Worm (Caenorhabditis elegans) whole organism, L3 larva: ENCODE measurements around the gene R12B2.13.

ENCODE experiments used
- R02D3.7 ChIP-seq: fragments of 150-350 bp; optimal IDR thresholded peaks from 2 replicates; lab custom pipeline; 2014; ENCODE audit warnings: missing biosample characterization, missing genetic modification characterization
- ama-1 ChIP-seq: fragments of 150-350 bp; optimal IDR thresholded peaks from 2 replicates; lab custom pipeline; 2018
- ceh-16 ChIP-seq: sonication (generic microtip); optimal IDR thresholded peaks from 2 replicates; lab custom pipeline; 2017; ENCODE audit warnings: missing biosample characterization, missing genetic modification characterization
- ceh-82 ChIP-seq: fragments of 150-350 bp; optimal IDR thresholded peaks from 2 replicates; lab custom pipeline; 2014; ENCODE audit warnings: missing biosample characterization, missing genetic modification characterization
- daf-12 ChIP-seq: fragments of 150-350 bp; optimal IDR thresholded peaks from 2 replicates; lab custom pipeline; 2014; ENCODE audit warnings: missing biosample characterization, missing genetic modification reagents, missing genetic modification characterization
- egl-27 ChIP-seq: sonication (generic microtip); optimal IDR thresholded peaks from 4 replicates; lab custom pipeline; 2017; ENCODE audit warnings: missing biosample characterization, missing genetic modification reagents, missing genetic modification characterization
- egl-5 ChIP-seq: fragments of 150-350 bp; optimal IDR thresholded peaks from 2 replicates; lab custom pipeline; 2017; ENCODE audit warnings: missing biosample characterization, missing genetic modification reagents, missing genetic modification characterization, inconsistent platforms
- elt-1 ChIP-seq: fragments of 150-350 bp; optimal IDR thresholded peaks from 2 replicates; lab custom pipeline; 2014; ENCODE audit warnings: missing biosample characterization, missing genetic modification characterization
- elt-3 ChIP-seq, 3 experiments: fragments of 150-350 bp in 1 of 3; sonication (generic microtip) in 2 of 3; optimal IDR thresholded peaks; 2 replicates in 2 of 3; 4 replicates in 1 of 3; lab custom pipeline; 2014 to 2017; ENCODE audit warnings: missing biosample characterization in 3 of 3, missing genetic modification characterization in 3 of 3
- eor-1 ChIP-seq, 2 experiments: fragments of 150-350 bp; optimal IDR thresholded peaks; 2 replicates each; lab custom pipeline; 2014 to 2018; ENCODE audit warnings: missing biosample characterization in 2 of 2, missing genetic modification characterization in 2 of 2
- fos-1 ChIP-seq: fragments of 150-350 bp; optimal IDR thresholded peaks from 2 replicates; lab custom pipeline; 2014; ENCODE audit warnings: missing biosample characterization, missing genetic modification characterization
- hmg-11 ChIP-seq: sonication (generic microtip); optimal IDR thresholded peaks from 2 replicates; lab custom pipeline; 2016; ENCODE audit warnings: missing genetic modification characterization, missing compliant biosample characterization
- jun-1 ChIP-seq: fragments of 150-350 bp; optimal IDR thresholded peaks from 2 replicates; lab custom pipeline; 2014; ENCODE audit warnings: missing biosample characterization, missing genetic modification reagents, missing genetic modification characterization
- lin-39 ChIP-seq: fragments of 150-350 bp; optimal IDR thresholded peaks from 2 replicates; lab custom pipeline; 2018; ENCODE audit warnings: missing biosample characterization, missing genetic modification reagents, missing genetic modification characterization
- mml-1 ChIP-seq: fragments of 150-350 bp; sonication (generic microtip); optimal IDR thresholded peaks from 3 replicates; lab custom pipeline; 2014; ENCODE audit warnings: missing biosample characterization, missing genetic modification characterization
- nfya-1 ChIP-seq: sonication (generic microtip); optimal IDR thresholded peaks from 2 replicates; lab custom pipeline; 2017; ENCODE audit warnings: missing genetic modification characterization, mild to moderate bottlenecking, missing compliant biosample characterization, antibody characterized with exemption, moderate library complexity; ENCODE audit not compliant: insufficient read depth
- nhr-23 ChIP-seq: fragments of 150-350 bp; optimal IDR thresholded peaks from 2 replicates; lab custom pipeline; 2014; ENCODE audit warnings: missing biosample characterization, missing genetic modification reagents, missing genetic modification characterization
- nhr-25 ChIP-seq: sonication (generic microtip); optimal IDR thresholded peaks from 2 replicates; lab custom pipeline; 2017; ENCODE audit warnings: missing biosample characterization, missing genetic modification characterization
- nhr-28 ChIP-seq: fragments of 150-350 bp; optimal IDR thresholded peaks from 2 replicates; lab custom pipeline; 2014; ENCODE audit warnings: missing biosample characterization, missing genetic modification characterization
- nhr-43 ChIP-seq: sonication (generic microtip); optimal IDR thresholded peaks from 2 replicates; lab custom pipeline; 2016; ENCODE audit warnings: mild to moderate bottlenecking, missing genetic modification characterization, missing compliant biosample characterization; ENCODE audit not compliant: poor library complexity, severe bottlenecking
- nhr-77 ChIP-seq: fragments of 150-350 bp; optimal IDR thresholded peaks from 2 replicates; lab custom pipeline; 2014; ENCODE audit warnings: missing biosample characterization, missing genetic modification characterization
- pha-4 ChIP-seq: fragments of 150-350 bp; optimal IDR thresholded peaks from 2 replicates; lab custom pipeline; 2014; ENCODE audit warnings: missing biosample characterization, missing genetic modification reagents, missing genetic modification characterization
- pqm-1 ChIP-seq: fragments of 150-350 bp; optimal IDR thresholded peaks from 2 replicates; lab custom pipeline; 2017; ENCODE audit warnings: missing biosample characterization, missing genetic modification characterization, inconsistent platforms
- sea-2 ChIP-seq: fragments of 150-350 bp; sonication (generic microtip); optimal IDR thresholded peaks from 4 replicates; lab custom pipeline; 2014; ENCODE audit warnings: missing biosample characterization, missing genetic modification reagents, missing genetic modification characterization
- skn-1 ChIP-seq: fragments of 150-350 bp; optimal IDR thresholded peaks from 2 replicates; lab custom pipeline; 2014; ENCODE audit warnings: missing biosample characterization, missing genetic modification characterization
- snpc-4 ChIP-seq: fragments of 150-350 bp; optimal IDR thresholded peaks from 2 replicates; lab custom pipeline; 2014; ENCODE audit warnings: missing biosample characterization, missing genetic modification characterization
- unc-62 ChIP-seq: fragments of 150-350 bp; sonication (generic microtip); optimal IDR thresholded peaks from 4 replicates; lab custom pipeline; 2014; ENCODE audit warnings: missing biosample characterization, missing genetic modification reagents, missing genetic modification characterization
- zag-1 ChIP-seq: fragments of 150-350 bp; optimal IDR thresholded peaks from 2 replicates; lab custom pipeline; 2014; ENCODE audit warnings: missing biosample characterization, missing genetic modification characterization
- ztf-4 ChIP-seq: fragments of 150-350 bp; optimal IDR thresholded peaks from 2 replicates; lab custom pipeline; 2014; ENCODE audit warnings: missing biosample characterization, missing genetic modification characterization

The R12B2.13 gene

DNA sequence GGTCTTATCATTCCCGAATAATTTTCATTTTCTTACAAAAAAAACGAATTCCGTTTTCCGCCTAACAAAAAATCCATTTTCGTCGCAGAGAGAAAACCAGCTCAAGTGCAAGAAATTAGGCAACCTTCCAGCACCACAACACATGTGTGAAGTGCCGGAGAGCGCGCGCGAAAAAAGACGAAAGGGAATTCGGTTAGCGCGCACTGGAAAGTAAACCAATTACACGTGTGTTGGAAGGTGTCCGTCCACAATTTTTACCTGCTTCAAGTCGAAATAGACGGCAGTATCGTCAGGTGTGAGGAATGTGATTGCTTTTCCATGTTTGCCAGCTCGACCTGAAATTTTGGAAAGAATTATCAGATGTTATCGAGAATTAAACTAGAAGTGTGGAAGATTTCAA is 1.4 kb upstream of the R12B2.13 start:
- TF ChIP-seq unc-62 (GFP tag; lab: Kevin White, UChicago) (no peak), ama-1 (lab: Kevin White, UChicago) (no peak), elt-1 (tag; lab: Kevin White, UChicago) (no peak), mml-1 (tag; lab: Kevin White, UChicago) (no peak), pha-4 (tag; lab: Kevin White, UChicago) (no peak), jun-1 (tag; lab: Kevin White, UChicago) (no peak), lin-39 (tag; lab: Kevin White, UChicago) (no peak)
- TF ChIP-seq, all 47 proteins: peak for 0

ce11 chrIII:5834053-5834452 is 777 bp upstream of the R12B2.13 start, which contains the start of gene R12B2.6:
TSS of gene R12B2.6 (minus strand) at chrIII:5834153.
- TF ChIP-seq elt-1 (tag; lab: Kevin White, UChicago), result no peak
- TF ChIP-seq nhr-43 (tag; lab: Kevin White, UChicago), result no peak
- TF ChIP-seq daf-12 (tag; lab: Kevin White, UChicago), result no peak
- no peak for TF ChIP-seq ztf-4 (tag; lab: Kevin White, UChicago)
- no peak for TF ChIP-seq ceh-16 (tag; lab: Kevin White, UChicago)
- TF ChIP-seq hmg-11 (tag; lab: Kevin White, UChicago), result no peak
- no peak for TF ChIP-seq lin-39 (tag; lab: Kevin White, UChicago)
- TF ChIP-seq, all 47 proteins: peak for 0

DNA sequence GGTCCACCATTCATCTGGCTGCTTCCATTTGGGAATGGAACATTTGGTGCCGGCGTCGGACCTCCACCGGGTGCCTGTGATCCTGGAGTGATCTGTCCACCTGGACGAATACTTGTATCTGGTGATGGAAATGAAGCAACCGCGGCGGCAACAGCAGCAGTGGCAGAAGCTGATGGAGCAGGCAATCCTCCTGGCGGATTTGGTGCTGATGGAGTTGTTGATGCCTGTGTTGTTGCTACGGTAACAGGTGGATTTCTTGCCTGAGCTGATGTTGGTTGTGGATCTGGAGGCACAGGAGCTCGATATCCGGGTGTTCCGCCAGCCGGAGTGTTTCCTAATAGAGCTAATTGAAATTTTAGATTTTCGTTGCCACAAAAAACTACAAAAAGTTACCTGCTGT is 834 bp downstream of the R12B2.13 start:
- TF ChIP-seq nhr-28 (tag; lab: Kevin White, UChicago) (no peak), pqm-1 (no peak), hmg-11 (tag; lab: Kevin White, UChicago) (no peak), zag-1 (no peak), nhr-25 (tag; lab: Kevin White, UChicago) (no peak), mml-1 (tag; lab: Kevin White, UChicago) (no peak), eor-1 (tag; optimal IDR thresholded peaks at IDR 0.05; lab: Kevin White, UChicago) (no peak), skn-1 (no peak)
- TF ChIP-seq, all 47 proteins: peak for 0

ce11 chrIII:5828065-5828464 is 5.2 kb downstream of the R12B2.13 start:
- TF ChIP-seq R02D3.7 (tag; lab: Kevin White, UChicago) (no peak), ceh-82 (tag; lab: Kevin White, UChicago) (no peak), skn-1 (no peak), nhr-23 (no peak), pqm-1 (no peak), sea-2 (no peak), fos-1 (no peak), jun-1 (tag; lab: Kevin White, UChicago) (no peak), nfya-1 (tag; lab: Kevin White, UChicago) (no peak)
- TF ChIP-seq, all 47 proteins: peak for 0

ce11 chrIII:5826895-5827437 is 6.3 kb downstream of the R12B2.13 start:
- TF ChIP-seq nfya-1 (tag; lab: Kevin White, UChicago) (peak; percentile 3), mml-1 (tag; lab: Kevin White, UChicago) (no peak)

- TF ChIP-seq fos-1 (no peak), egl-27 (tag; lab: Kevin White, UChicago) (no peak), skn-1 (no peak), nhr-43 (tag; lab: Kevin White, UChicago) (no peak), ztf-4 (tag; lab: Kevin White, UChicago) (no peak)
Observed at ce11 chrIII:5824450-5824972, 8.8 kb downstream of the R12B2.13 start.

ce11 chrIII:5823617-5824016 is 9.7 kb downstream of the R12B2.13 start, which contains the start of gene R12B2.8:
TSS of gene R12B2.8 (plus strand) at chrIII:5823917.
- TF ChIP-seq R02D3.7 (tag; lab: Kevin White, UChicago), result no peak
- TF ChIP-seq mml-1 (tag; lab: Kevin White, UChicago), result no peak
- TF ChIP-seq hmg-11 (tag; lab: Kevin White, UChicago), result no peak
- no peak for TF ChIP-seq ceh-16 (tag; lab: Kevin White, UChicago)
- TF ChIP-seq nhr-77 (tag; lab: Kevin White, UChicago), result no peak
- TF ChIP-seq lin-39 (tag; lab: Kevin White, UChicago), result no peak
- TF ChIP-seq elt-3 (tag; optimal IDR thresholded peaks at IDR 0.05; lab: Kevin White, UChicago), result no peak
- TF ChIP-seq elt-1 (tag; lab: Kevin White, UChicago), result no peak
- TF ChIP-seq ama-1 (lab: Kevin White, UChicago), result no peak
- TF ChIP-seq pha-4 (tag; lab: Kevin White, UChicago), result no peak
- TF ChIP-seq zag-1, result no peak
- TF ChIP-seq eor-1 (tag; optimal IDR thresholded peaks at IDR 0.05; lab: Kevin White, UChicago), result no peak
- no peak for TF ChIP-seq egl-5 (tag; lab: Kevin White, UChicago)
- TF ChIP-seq snpc-4 (tag; lab: Kevin White, UChicago), result no peak
